Worm (Caenorhabditis elegans) whole organism, early embryonic: ENCODE results near the gene str-69.
"Not testable (repeated sequence)": the region's sequence is repeated elsewhere in the genome, so short reads cannot be mapped to it uniquely, and the experiment has no call there.

ENCODE experiments used
- B0310.2 ChIP-seq: sonication (generic microtip); optimal IDR thresholded peaks from 2 replicates; lab custom pipeline; 2016; ENCODE audit warnings: mild to moderate bottlenecking, missing genetic modification characterization, missing compliant biosample characterization
- F13C5.2 ChIP-seq: sonication (generic microtip); optimal IDR thresholded peaks from 2 replicates; lab custom pipeline; 2017; ENCODE audit warnings: mild to moderate bottlenecking, missing genetic modification characterization, inconsistent platforms, missing compliant biosample characterization
- aly-1 ChIP-seq: sonication (generic microtip); optimal IDR thresholded peaks from 2 replicates; lab custom pipeline; 2016; ENCODE audit warnings: missing genetic modification characterization, missing compliant biosample characterization
- ama-1 ChIP-seq: fragments of 150-350 bp; optimal IDR thresholded peaks from 2 replicates; lab custom pipeline; 2014
- ceh-13 ChIP-seq: fragments of 200-800 bp; sonication (Bioruptor generic); optimal IDR thresholded peaks from 2 replicates; lab custom pipeline; 2018; ENCODE audit warnings: mild to moderate bottlenecking, missing genetic modification characterization, missing compliant biosample characterization
- ceh-36 ChIP-seq: sonication (generic microtip); optimal IDR thresholded peaks from 2 replicates; lab custom pipeline; 2016; ENCODE audit warnings: missing genetic modification characterization, inconsistent platforms, missing compliant biosample characterization
- ets-7 ChIP-seq: sonication (generic microtip); optimal IDR thresholded peaks from 2 replicates; lab custom pipeline; 2016; ENCODE audit warnings: missing genotype, missing genetic modification characterization, missing compliant biosample characterization
- flt-1 ChIP-seq: fragments of 200-800 bp; sonication (Bioruptor generic); IDR thresholded peaks from 2 replicates; pipeline ENCODE4 v1.3.6; 2022; ENCODE audit warnings: missing genetic modification characterization, missing compliant biosample characterization
- hmbx-1 ChIP-seq: sonication (generic microtip); optimal IDR thresholded peaks from 2 replicates; lab custom pipeline; 2016; ENCODE audit warnings: mild to moderate bottlenecking, missing genetic modification characterization, missing compliant biosample characterization
- hmg-4 ChIP-seq: fragments of 200-800 bp; sonication (Bioruptor generic); optimal IDR thresholded peaks from 2 replicates; lab custom pipeline; 2018; ENCODE audit warnings: mild to moderate bottlenecking, missing genetic modification characterization, missing compliant biosample characterization
- hnd-1 ChIP-seq: sonication (generic microtip); optimal IDR thresholded peaks from 2 replicates; lab custom pipeline; 2016; ENCODE audit warnings: missing genetic modification characterization, missing compliant biosample characterization
- pes-1 ChIP-seq: fragments of 200-800 bp; sonication (Bioruptor generic); IDR thresholded peaks from 2 replicates; pipeline ENCODE4 v1.3.6; 2022; ENCODE audit warnings: missing genetic modification reagents, missing genetic modification characterization, missing compliant biosample characterization
- scrt-1 ChIP-seq: fragments of 200-800 bp; sonication (Bioruptor generic); IDR thresholded peaks from 2 replicates; pipeline ENCODE4 v1.3.6; 2022; ENCODE audit warnings: missing genetic modification characterization, missing compliant biosample characterization
- sea-1 ChIP-seq: fragments of 200-800 bp; sonication (Bioruptor generic); conservative IDR thresholded peaks from 2 replicates; pipeline ENCODE4 v1.3.6; 2022; ENCODE audit warnings: missing genetic modification characterization, missing compliant biosample characterization
- tbx-11 ChIP-seq: fragments of 200-800 bp; sonication (Bioruptor generic); IDR thresholded peaks from 2 replicates; pipeline ENCODE4 v1.3.6; 2022; ENCODE audit warnings: missing genetic modification characterization, missing compliant biosample characterization
- tbx-37 ChIP-seq: fragments of 200-800 bp; sonication (Bioruptor generic); conservative IDR thresholded peaks from 2 replicates; pipeline ENCODE4 v1.3.6; 2022; ENCODE audit warnings: missing genetic modification reagents, missing genetic modification characterization, missing compliant biosample characterization
- tra-4 ChIP-seq: sonication (generic microtip); optimal IDR thresholded peaks from 2 replicates; lab custom pipeline; 2017; ENCODE audit warnings: missing genetic modification characterization, missing compliant biosample characterization

str-69 gene

ce11 chrV:3118167-3118566 lies 12.5 kb upstream of the str-69 start, which contains the start of gene clec-210:
Gene clec-210 (plus strand): TSS chrV:3118377.
- TF ChIP-seq flt-1 (GFP tag; lab: Robert Waterston, UW) (no peak), hmbx-1 (no peak), pes-1 (no peak), scrt-1 (GFP tag; lab: Robert Waterston, UW) (no peak), hmg-4 (GFP tag; lab: Kevin White, UChicago) (no peak), ceh-13 (GFP tag; lab: Kevin White, UChicago) (no peak), B0310.2 (tag; lab: Kevin White, UChicago) (no peak), tbx-37 (GFP tag; lab: Robert Waterston, UW) (no peak), tbx-11 (GFP tag; lab: Robert Waterston, UW) (no peak), tra-4 (no peak), ceh-36 (tag; lab: Kevin White, UChicago) (no peak), ets-7 (no peak), F13C5.2 (no peak), ama-1 (lab: Kevin White, UChicago) (no peak), sea-1 (GFP tag; lab: Robert Waterston, UW) (no peak), aly-1 (tag; lab: Kevin White, UChicago) (no peak), hnd-1 (no peak)

DNA sequence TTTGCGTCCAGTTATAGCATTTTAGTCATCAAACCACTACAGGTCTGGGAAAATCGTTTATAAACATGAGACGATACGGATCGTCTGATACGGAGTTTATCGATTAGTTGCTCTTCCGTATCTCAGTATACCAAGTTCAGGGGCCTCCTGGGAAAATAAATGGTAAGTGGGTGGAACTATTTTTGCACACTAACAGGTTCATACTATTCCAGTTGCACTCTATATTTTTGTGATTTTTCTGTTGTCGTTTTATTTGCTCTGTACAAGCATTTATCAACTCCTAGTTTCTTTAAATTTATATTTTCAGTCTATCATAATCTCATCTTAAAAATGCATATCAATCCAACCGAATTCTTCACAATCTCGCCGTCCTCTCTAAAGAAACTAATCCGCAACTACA lies 9.3 kb upstream of the str-69 start, which contains the start of gene Y73C8C.3:
Y73C8C.3 (plus strand) TSS at position 301 of the 400 bp plus-strand sequence.
- no peak for TF ChIP-seq tra-4
- no peak for TF ChIP-seq pes-1
- no peak for TF ChIP-seq hnd-1
- TF ChIP-seq scrt-1 (GFP tag; lab: Robert Waterston, UW), result no peak
- no peak for TF ChIP-seq hmg-4 (GFP tag; lab: Kevin White, UChicago)
- no peak for TF ChIP-seq ceh-36 (tag; lab: Kevin White, UChicago)
- no peak for TF ChIP-seq hmbx-1
- TF ChIP-seq tbx-37 (GFP tag; lab: Robert Waterston, UW), result no peak
- TF ChIP-seq sea-1 (GFP tag; lab: Robert Waterston, UW), result no peak
- no peak for TF ChIP-seq aly-1 (tag; lab: Kevin White, UChicago)
- TF ChIP-seq ets-7, result no peak
- no peak for TF ChIP-seq flt-1 (GFP tag; lab: Robert Waterston, UW)
- TF ChIP-seq B0310.2 (tag; lab: Kevin White, UChicago), result no peak
- TF ChIP-seq ceh-13 (GFP tag; lab: Kevin White, UChicago), result no peak
- no peak for TF ChIP-seq tbx-11 (GFP tag; lab: Robert Waterston, UW)
- TF ChIP-seq ama-1 (lab: Kevin White, UChicago), result no peak

DNA sequence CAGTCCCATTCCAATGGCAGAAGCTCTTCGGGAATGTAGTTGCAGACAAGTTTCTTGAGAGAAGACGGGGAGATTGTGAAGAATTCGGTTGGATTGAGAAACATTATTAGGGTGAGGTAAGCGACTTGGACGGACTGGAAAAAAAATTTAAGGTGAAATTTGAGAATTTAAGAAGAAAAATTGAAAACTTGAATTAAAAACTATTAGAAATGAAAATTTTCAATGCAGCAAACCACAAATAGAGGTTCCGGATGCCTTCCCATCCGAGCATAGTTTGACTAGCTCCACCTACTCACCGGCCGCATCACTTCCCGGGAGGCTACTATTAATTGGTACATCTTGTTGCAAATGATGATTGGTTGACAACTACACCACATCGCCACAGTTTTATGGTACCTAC lies 8.0 kb upstream of the str-69 start, which contains the start of gene Y73C8C.8:
Y73C8C.8 (minus strand) TSS at position 101 of the 400 bp plus-strand sequence.
- TF ChIP-seq pes-1 (no peak), tbx-11 (GFP tag; lab: Robert Waterston, UW) (no peak), hnd-1 (no peak), F13C5.2 (no peak), scrt-1 (GFP tag; lab: Robert Waterston, UW) (no peak), ceh-36 (tag; lab: Kevin White, UChicago) (no peak), tbx-37 (GFP tag; lab: Robert Waterston, UW) (no peak), flt-1 (GFP tag; lab: Robert Waterston, UW) (no peak), hmg-4 (GFP tag; lab: Kevin White, UChicago) (no peak), ets-7 (no peak), sea-1 (GFP tag; lab: Robert Waterston, UW) (no peak), ceh-13 (GFP tag; lab: Kevin White, UChicago) (no peak)

DNA sequence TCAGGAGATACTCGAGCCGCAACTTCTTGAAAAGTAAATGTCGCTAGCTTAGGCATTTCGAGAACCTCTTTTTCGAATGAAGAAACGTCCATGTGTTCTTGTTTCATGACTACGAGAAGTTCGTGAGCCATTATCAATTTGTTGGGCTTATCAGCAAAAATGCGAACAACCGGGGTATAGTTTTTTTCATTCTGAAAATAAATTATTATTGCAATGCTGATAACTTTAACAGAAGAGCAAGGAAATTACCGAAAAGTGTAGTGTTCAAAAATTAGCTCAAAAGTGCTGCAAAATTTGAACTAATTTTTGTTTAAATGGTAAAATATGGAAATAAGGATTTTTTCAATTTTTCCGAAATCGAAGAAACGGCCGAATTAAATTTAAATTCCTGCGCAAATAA lies 6.5 kb upstream of the str-69 start:
- TF ChIP-seq B0310.2 (tag; lab: Kevin White, UChicago), result no peak
- TF ChIP-seq ceh-36 (tag; lab: Kevin White, UChicago), result no peak
- TF ChIP-seq tra-4, result no peak

ce11 chrV:3107450-3107849 lies 1.7 kb upstream of the str-69 start, which contains the start of gene str-68:
Gene str-68 (minus strand): TSS chrV:3107550.
- no peak for TF ChIP-seq hmbx-1

DNA sequence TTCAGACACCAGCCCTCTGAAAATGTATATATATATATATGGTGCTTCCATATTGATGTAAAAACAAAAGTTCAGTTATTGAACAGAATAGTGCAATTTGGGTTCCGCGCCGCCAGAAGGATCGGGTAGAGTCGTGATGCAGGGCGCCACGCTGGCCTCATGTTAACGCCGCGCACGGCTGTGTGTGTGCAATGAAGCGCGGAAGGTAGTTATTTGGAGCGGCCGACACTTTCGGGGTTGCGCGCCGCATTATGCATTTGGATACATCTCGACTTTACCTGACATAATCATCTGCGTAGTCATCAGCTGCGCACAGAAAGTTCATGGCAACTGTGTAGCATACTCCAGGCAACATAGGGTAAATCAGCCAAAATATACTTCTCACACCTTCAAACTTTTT lies 1.1 kb upstream of the str-69 start:
- TF ChIP-seq tbx-37 (GFP tag; lab: Robert Waterston, UW) (no peak), hmg-4 (GFP tag; lab: Kevin White, UChicago) (no peak), tra-4 (no peak), tbx-11 (GFP tag; lab: Robert Waterston, UW) (no peak), pes-1 (no peak), ceh-13 (GFP tag; lab: Kevin White, UChicago) (no peak), aly-1 (tag; lab: Kevin White, UChicago) (no peak), F13C5.2 (no peak), ama-1 (lab: Kevin White, UChicago) (no peak), ceh-36 (tag; lab: Kevin White, UChicago) (no peak), B0310.2 (tag; lab: Kevin White, UChicago) (no peak), sea-1 (GFP tag; lab: Robert Waterston, UW) (no peak), scrt-1 (GFP tag; lab: Robert Waterston, UW) (no peak)

ce11 chrV:3104134-3104533 lies 1.6 kb downstream of the str-69 start, which contains the start of gene str-66:
Gene str-66 (minus strand): TSS chrV:3104234.
- no peak for TF ChIP-seq scrt-1 (GFP tag; lab: Robert Waterston, UW)
- no peak for TF ChIP-seq hnd-1
- TF ChIP-seq tbx-11 (GFP tag; lab: Robert Waterston, UW), result no peak

DNA sequence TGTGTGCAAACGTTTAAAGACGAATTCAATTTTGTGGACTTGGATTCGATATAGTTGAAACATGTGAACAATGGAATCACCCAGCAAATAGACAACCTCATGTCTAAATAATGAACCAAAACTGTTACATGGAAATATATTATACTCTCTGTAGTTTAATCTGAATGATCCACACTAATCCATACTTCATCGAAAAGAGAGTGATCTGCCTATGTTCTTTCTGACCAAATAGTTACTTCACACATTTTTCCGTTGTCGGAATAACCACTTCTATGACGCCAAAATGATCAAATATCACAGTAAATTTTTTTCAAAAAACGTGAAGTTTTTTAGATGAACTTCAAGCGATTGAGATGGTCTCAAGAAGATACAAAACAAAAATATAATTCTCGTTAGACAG lies 3.7 kb downstream of the str-69 start, which contains the start of gene Y73C8C.4:
Y73C8C.4 (minus strand) TSS at position 101 of the 400 bp plus-strand sequence.
- not testable (repeated sequence) for TF ChIP-seq pes-1; tbx-37 (GFP tag; lab: Robert Waterston, UW); ets-7
